Worm (Caenorhabditis elegans) whole organism, mixed stage, embryonic: ENCODE measurements around the gene C16C10.13.

ENCODE experiments used
- M03D4.4 ChIP-seq: sonication (generic microtip); optimal IDR thresholded peaks from 2 replicates; lab custom pipeline; 2017; ENCODE audit warnings: mild to moderate bottlenecking, missing genetic modification characterization, missing compliant biosample characterization
- blmp-1 ChIP-seq: fragments of 150-350 bp; optimal IDR thresholded peaks from 2 replicates; lab custom pipeline; 2014; ENCODE audit warnings: missing biosample characterization, missing genetic modification characterization
- ceh-39 ChIP-seq: fragments of 150-350 bp; optimal IDR thresholded peaks from 2 replicates; lab custom pipeline; 2014; ENCODE audit warnings: missing biosample characterization, missing genetic modification characterization
- ceh-83 ChIP-seq: fragments of 200-800 bp; sonication (Bioruptor generic); optimal IDR thresholded peaks from 2 replicates; lab custom pipeline; 2018; ENCODE audit warnings: mild to moderate bottlenecking, missing genetic modification characterization, missing compliant biosample characterization
- ces-1 ChIP-seq: fragments of 150-350 bp; optimal IDR thresholded peaks from 2 replicates; lab custom pipeline; 2014; ENCODE audit warnings: missing biosample characterization, missing genetic modification reagents, missing genetic modification characterization
- cnd-1 ChIP-seq: fragments of 200-800 bp; sonication (Bioruptor generic); optimal IDR thresholded peaks from 2 replicates; lab custom pipeline; 2018; ENCODE audit warnings: mild to moderate bottlenecking, missing genetic modification characterization, missing compliant biosample characterization
- drap-1 ChIP-seq: fragments of 200-800 bp; sonication (Bioruptor generic); optimal IDR thresholded peaks from 3 replicates; lab custom pipeline; 2018; ENCODE audit warnings: mild to moderate bottlenecking, missing genetic modification characterization, missing compliant biosample characterization
- elt-1 ChIP-seq: sonication (generic microtip); optimal IDR thresholded peaks from 2 replicates; lab custom pipeline; 2017; ENCODE audit warnings: missing genetic modification characterization, mild to moderate bottlenecking, missing compliant biosample characterization, antibody characterized with exemption, moderate library complexity, borderline replicate concordance; ENCODE audit not compliant: insufficient read depth
- elt-3 ChIP-seq: fragments of 150-350 bp; optimal IDR thresholded peaks from 2 replicates; lab custom pipeline; 2014; ENCODE audit warnings: missing biosample characterization, missing genetic modification characterization
- flh-1 ChIP-seq: fragments of 200-800 bp; sonication (Bioruptor generic); optimal IDR thresholded peaks from 2 replicates; lab custom pipeline; 2018; ENCODE audit warnings: mild to moderate bottlenecking, missing genetic modification characterization, moderate library complexity, missing compliant biosample characterization
- ham-2 ChIP-seq: fragments of 200-800 bp; sonication (Bioruptor generic); optimal IDR thresholded peaks from 2 replicates; lab custom pipeline; 2018; ENCODE audit warnings: mild to moderate bottlenecking, missing genetic modification characterization, missing compliant biosample characterization
- lin-13 ChIP-seq: fragments of 150-350 bp; optimal IDR thresholded peaks from 2 replicates; lab custom pipeline; 2014; ENCODE audit warnings: missing biosample characterization, missing genetic modification characterization
- lin-32 ChIP-seq: fragments of 200-800 bp; sonication (Bioruptor generic); optimal IDR thresholded peaks from 2 replicates; lab custom pipeline; 2018; ENCODE audit warnings: mild to moderate bottlenecking, missing genetic modification characterization, missing compliant biosample characterization
- lsy-2 ChIP-seq: fragments of 150-350 bp; optimal IDR thresholded peaks from 2 replicates; lab custom pipeline; 2014; ENCODE audit warnings: missing biosample characterization, missing genetic modification characterization
- mab-5 ChIP-seq: fragments of 150-350 bp; optimal IDR thresholded peaks from 2 replicates; lab custom pipeline; 2014; ENCODE audit warnings: missing biosample characterization, missing genetic modification characterization
- mep-1 ChIP-seq: fragments of 150-350 bp; optimal IDR thresholded peaks from 2 replicates; lab custom pipeline; 2017; ENCODE audit warnings: missing biosample characterization, missing genetic modification reagents, missing genetic modification characterization, inconsistent platforms
- mls-2 ChIP-seq: sonication (generic microtip); optimal IDR thresholded peaks from 2 replicates; lab custom pipeline; 2016; ENCODE audit warnings: mild to moderate bottlenecking, missing genetic modification characterization, moderate library complexity, missing compliant biosample characterization
- nhr-12 ChIP-seq: fragments of 150-350 bp; optimal IDR thresholded peaks from 2 replicates; lab custom pipeline; 2014; ENCODE audit warnings: missing biosample characterization, missing genetic modification characterization
- nhr-2 ChIP-seq: fragments of 150-350 bp; optimal IDR thresholded peaks from 2 replicates; lab custom pipeline; 2014; ENCODE audit warnings: missing biosample characterization, missing genetic modification characterization
- nhr-237 ChIP-seq: fragments of 150-350 bp; optimal IDR thresholded peaks from 2 replicates; lab custom pipeline; 2014; ENCODE audit warnings: missing biosample characterization, missing genetic modification characterization
- nhr-28 ChIP-seq: fragments of 150-350 bp; optimal IDR thresholded peaks from 2 replicates; lab custom pipeline; 2014; ENCODE audit warnings: missing biosample characterization, missing genetic modification characterization
- nhr-76 ChIP-seq: sonication (generic microtip); optimal IDR thresholded peaks from 2 replicates; lab custom pipeline; 2017; ENCODE audit warnings: missing biosample characterization, missing genetic modification characterization
- pha-4 ChIP-seq: fragments of 150-350 bp; optimal IDR thresholded peaks from 2 replicates; lab custom pipeline; 2018; ENCODE audit warnings: missing biosample characterization, missing genetic modification reagents, missing genetic modification characterization
- sem-2 ChIP-seq: fragments of 200-800 bp; sonication (Bioruptor generic); optimal IDR thresholded peaks from 2 replicates; lab custom pipeline; 2018; ENCODE audit warnings: mild to moderate bottlenecking, missing genetic modification characterization, missing compliant biosample characterization
- snpc-4 ChIP-seq: fragments of 150-350 bp; optimal IDR thresholded peaks from 2 replicates; lab custom pipeline; 2014; ENCODE audit warnings: missing biosample characterization, missing genetic modification characterization
- sptf-1 ChIP-seq: sonication (generic microtip); optimal IDR thresholded peaks from 2 replicates; lab custom pipeline; 2017; ENCODE audit warnings: mild to moderate bottlenecking, missing genetic modification characterization, moderate library complexity, missing compliant biosample characterization
- tbx-8 ChIP-seq: fragments of 200-800 bp; sonication (Bioruptor generic); optimal IDR thresholded peaks from 2 replicates; lab custom pipeline; 2018; ENCODE audit warnings: mild to moderate bottlenecking, missing genetic modification characterization, moderate library complexity, missing compliant biosample characterization
- unc-120 ChIP-seq: sonication (generic microtip); optimal IDR thresholded peaks from 2 replicates; lab custom pipeline; 2017; ENCODE audit warnings: missing genetic modification characterization, missing compliant biosample characterization; ENCODE audit not compliant: poor library complexity, severe bottlenecking
- unc-39 ChIP-seq: fragments of 150-350 bp; optimal IDR thresholded peaks from 2 replicates; lab custom pipeline; 2014; ENCODE audit warnings: missing biosample characterization, missing genetic modification characterization
- unc-62 ChIP-seq: fragments of 150-350 bp; optimal IDR thresholded peaks from 2 replicates; lab custom pipeline; 2014; ENCODE audit warnings: missing biosample characterization, missing genetic modification reagents, missing genetic modification characterization
- zip-8 ChIP-seq: fragments of 150-350 bp; optimal IDR thresholded peaks from 2 replicates; lab custom pipeline; 2014; ENCODE audit warnings: missing biosample characterization, missing genetic modification characterization
- ztf-11 ChIP-seq: fragments of 150-350 bp; optimal IDR thresholded peaks from 2 replicates; lab custom pipeline; 2014; ENCODE audit warnings: missing biosample characterization, missing genetic modification characterization

The C16C10.13 gene

ce11 chrIII:4170903-4171377 is 5.3 kb upstream of the C16C10.13 start, which contains the start of the genes rnf-121 and C16C10.4 (continued):
- TF ChIP-seq ceh-83 = peak; percentile 94
- TF ChIP-seq tbx-8 (GFP tag; lab: Kevin White, UChicago) = peak; percentile 81

ce11 chrIII:4172210-4172609 is 4.0 kb upstream of the C16C10.13 start:
- TF ChIP-seq nhr-28 (no peak), mab-5 (tag; lab: Kevin White, UChicago) (no peak), snpc-4 (no peak), lin-13 (no peak), zip-8 (no peak), blmp-1 (tag; lab: Kevin White, UChicago) (no peak), nhr-12 (tag; lab: Kevin White, UChicago) (no peak), mep-1 (tag; lab: Kevin White, UChicago) (no peak), sem-2 (GFP tag; lab: Kevin White, UChicago) (no peak), unc-62 (GFP tag; lab: Kevin White, UChicago) (no peak), unc-120 (tag; lab: Kevin White, UChicago) (no peak), tbx-8 (GFP tag; lab: Kevin White, UChicago) (no peak), ham-2 (GFP tag; lab: Kevin White, UChicago) (no peak), ztf-11 (tag; lab: Kevin White, UChicago) (no peak), M03D4.4 (no peak), elt-3 (no peak), ceh-83 (no peak)
- TF ChIP-seq, all 35 proteins: peak for 0

- TF ChIP-seq mls-2 (tag; lab: Kevin White, UChicago) (no peak), drap-1 (GFP tag; lab: Kevin White, UChicago) (no peak), nhr-76 (no peak), ham-2 (GFP tag; lab: Kevin White, UChicago) (no peak), elt-3 (no peak), tbx-8 (GFP tag; lab: Kevin White, UChicago) (no peak), nhr-2 (tag; lab: Kevin White, UChicago) (no peak), mab-5 (tag; lab: Kevin White, UChicago) (no peak), mep-1 (tag; lab: Kevin White, UChicago) (no peak), unc-39 (tag; lab: Kevin White, UChicago) (no peak), ceh-39 (tag; lab: Kevin White, UChicago) (no peak), unc-62 (GFP tag; lab: Kevin White, UChicago) (no peak), blmp-1 (tag; lab: Kevin White, UChicago) (no peak), cnd-1 (no peak), nhr-237 (tag; lab: Kevin White, UChicago) (no peak)
Observed at ce11 chrIII:4175489-4175888, 751 bp upstream of the C16C10.13 start.

ce11 chrIII:4178564-4178963 is 2.3 kb downstream of the C16C10.13 start, which contains the start of gene C16C10.2:
C16C10.2 (minus strand) TSS chrIII:4178664.
- no peak for TF ChIP-seq nhr-28
- no peak for TF ChIP-seq blmp-1 (tag; lab: Kevin White, UChicago)
- no peak for TF ChIP-seq unc-39 (tag; lab: Kevin White, UChicago)
- TF ChIP-seq lin-13 = no peak
- TF ChIP-seq lin-32 (GFP tag; lab: Kevin White, UChicago) = no peak

ce11 chrIII:4181338-4181737 is 5.1 kb downstream of the C16C10.13 start, which contains the start of gene C16C10.1:
C16C10.1 (minus strand) TSS chrIII:4181438.
- TF ChIP-seq zip-8 (no peak), sptf-1 (no peak), elt-1 (tag; lab: Kevin White, UChicago) (no peak), lin-13 (no peak), elt-3 (no peak), unc-120 (tag; lab: Kevin White, UChicago) (no peak), lsy-2 (tag; lab: Kevin White, UChicago) (no peak), mep-1 (tag; lab: Kevin White, UChicago) (no peak), tbx-8 (GFP tag; lab: Kevin White, UChicago) (no peak), ces-1 (GFP tag; lab: Kevin White, UChicago) (no peak), unc-39 (tag; lab: Kevin White, UChicago) (no peak), cnd-1 (no peak), sem-2 (GFP tag; lab: Kevin White, UChicago) (no peak), lin-32 (GFP tag; lab: Kevin White, UChicago) (no peak), M03D4.4 (no peak), flh-1 (GFP tag; lab: Kevin White, UChicago) (no peak), pha-4 (no peak)
- TF ChIP-seq, all 35 proteins: peak for 0
